Worm (Caenorhabditis elegans): ENCODE results near the gene grd-1.

The grd-1 gene

ce11 chrX:11109200-11109599 lies at the start of gene grd-1:
Gene grd-1, plus strand, starts transcription at chrX:11109440.
- TF ChIP-seq daf-16 (GFP tag; optimal IDR thresholded peaks at IDR 0.05): no peak
- TF ChIP-seq daf-16 (tag; optimal IDR thresholded peaks at IDR 0.05): no peak
- peak; percentile 14 for TF ChIP-seq nhr-28 (tag; optimal IDR thresholded peaks at IDR 0.05)
- no peak for TF ChIP-seq fkh-10 (GFP tag; optimal IDR thresholded peaks at IDR 0.05)
- no peak for TF ChIP-seq dmd-9 (GFP tag; IDR thresholded peaks at IDR 0.05)
- TF ChIP-seq unc-62 (GFP tag; optimal IDR thresholded peaks at IDR 0.05 in 1 of 2): peak in 1 of 2 experiments; percentile 73
- no peak for TF ChIP-seq unc-62 (tag; optimal IDR thresholded peaks at IDR 0.05)

ce11 chrX:11059744-11060143 lies 49.5 kb upstream of the grd-1 start, which contains the start of gene lpr-6:
Gene lpr-6, plus strand, starts transcription at chrX:11059994.
- TF ChIP-seq nhr-102 (tag; optimal IDR thresholded peaks at IDR 0.05): peak; percentile 18
- no peak for TF ChIP-seq spr-1 (tag; optimal IDR thresholded peaks at IDR 0.05)
- TF ChIP-seq hlh-11 (tag; optimal IDR thresholded peaks at IDR 0.05): peak; percentile 22
- TF ChIP-seq duxl-1 (tag; optimal IDR thresholded peaks at IDR 0.05; ENCODE audit: poor library complexity): peak; percentile 58
- TF ChIP-seq tag-97 (GFP tag; IDR thresholded peaks at IDR 0.05): 0 out of 2 replicates have a peak, but pooled peaks have one; percentile 17
- TF ChIP-seq php-3 (GFP tag; IDR thresholded peaks at IDR 0.05): no peak
- no peak for TF ChIP-seq lin-13 (GFP tag; optimal IDR thresholded peaks at IDR 0.05)
- TF ChIP-seq lin-39 (tag; optimal IDR thresholded peaks at IDR 0.05): no peak
- no peak for TF ChIP-seq vab-7 (GFP tag; IDR thresholded peaks at IDR 0.05)
- no peak for TF ChIP-seq ctbp-1 (GFP tag; IDR thresholded peaks at IDR 0.05)
- no peak for TF ChIP-seq ZK337.2 (GFP tag; IDR thresholded peaks at IDR 0.05)
- TF ChIP-seq T26A8.4 (GFP tag; IDR thresholded peaks at IDR 0.05): peak; percentile 35; the same call in 1 of the 2 replicates

- TF ChIP-seq nhr-41 (GFP tag; IDR thresholded peaks at IDR 0.05) (no peak), dve-1 (tag; optimal IDR thresholded peaks at IDR 0.05; ENCODE audit: insufficient read depth) (no peak), nhr-28 (tag; optimal IDR thresholded peaks at IDR 0.05) (peak; percentile 31), hlh-30 (tag; optimal IDR thresholded peaks at IDR 0.05; ENCODE audit: insufficient read depth) (peak; percentile 1), mxl-3 (GFP tag; optimal IDR thresholded peaks at IDR 0.05) (peak; percentile 4)
Observed at ce11 chrX:11060940-11061339, 48.3 kb upstream of the grd-1 start.

ce11 chrX:11061904-11062303 lies 47.3 kb upstream of the grd-1 start, which contains the start of gene lpr-5:
Gene lpr-5, plus strand, starts transcription at chrX:11062123.
- no peak for TF ChIP-seq ama-1 (optimal IDR thresholded peaks at IDR 0.05)
- TF ChIP-seq aha-1 (tag): no peak
- TF ChIP-seq hif-1 (tag; optimal IDR thresholded peaks at IDR 0.05): no peak
- TF ChIP-seq lin-38 (GFP tag; IDR thresholded peaks at IDR 0.05): no peak
- no peak for TF ChIP-seq ceh-44 (GFP tag; IDR thresholded peaks at IDR 0.05)
- TF ChIP-seq unc-39 (tag; optimal IDR thresholded peaks at IDR 0.05): no peak
- TF ChIP-seq ceh-28 (tag; optimal IDR thresholded peaks at IDR 0.05): no peak
- TF ChIP-seq zfp-2 (tag; optimal IDR thresholded peaks at IDR 0.05): no peak
- TF ChIP-seq dmd-8 (GFP tag; IDR thresholded peaks at IDR 0.05): no peak
- no peak for TF ChIP-seq lir-3 (tag; optimal IDR thresholded peaks at IDR 0.05)
- no peak for TF ChIP-seq F26F4.8 (GFP tag; conservative IDR thresholded peaks at IDR 0.05)
- no peak for TF ChIP-seq arid-1 (GFP tag; conservative IDR thresholded peaks at IDR 0.05)
- no peak for TF ChIP-seq nhr-10 (tag; optimal IDR thresholded peaks at IDR 0.05)
- no peak for TF ChIP-seq ZK546.5 (tag; optimal IDR thresholded peaks at IDR 0.05)

All from whole organism, L4 larva.